Fruit fly (Drosophila melanogaster) whole organism, larva: ENCODE results near the gene CG16853.

ENCODE experiments used
- noc ChIP-seq: fragments of 200-800 bp; sonication (Bioruptor generic); optimal IDR thresholded peaks from 3 replicates; lab custom pipeline; 2019; ENCODE audit warnings: missing biosample characterization, mild to moderate bottlenecking, missing genetic modification characterization, moderate library complexity

The CG16853 gene

dm6 chr2L:13541968-13542367, at the start of gene CG16853:
Gene CG16853 (plus strand): TSS chr2L:13542268.
- TF ChIP-seq noc (tag; lab: Kevin White, UChicago): no peak

dm6 chr2L:13497915-13498314, 44.2 kb upstream of the CG16853 start:
- no peak for TF ChIP-seq noc (tag; lab: Kevin White, UChicago)

DNA sequence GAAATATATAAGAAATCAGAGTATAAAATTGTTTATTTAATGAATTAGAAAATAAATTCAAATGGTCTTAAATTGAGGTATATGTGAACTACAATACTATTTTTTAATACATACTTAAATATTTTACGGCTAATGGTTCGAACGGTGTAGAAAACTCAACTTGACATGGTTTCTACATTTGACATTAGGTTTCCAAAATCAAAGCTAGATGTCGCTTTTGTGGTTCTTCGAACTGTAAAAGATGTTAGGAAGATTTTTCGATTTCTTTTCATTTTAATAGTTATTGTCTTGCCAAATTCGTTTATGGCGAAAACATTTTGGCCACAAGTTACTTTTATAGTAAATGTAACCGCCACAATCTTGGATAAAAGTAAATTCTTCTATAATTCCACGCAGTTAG, 41.7 kb upstream of the CG16853 start:
- no peak for TF ChIP-seq noc (tag; lab: Kevin White, UChicago)

DNA sequence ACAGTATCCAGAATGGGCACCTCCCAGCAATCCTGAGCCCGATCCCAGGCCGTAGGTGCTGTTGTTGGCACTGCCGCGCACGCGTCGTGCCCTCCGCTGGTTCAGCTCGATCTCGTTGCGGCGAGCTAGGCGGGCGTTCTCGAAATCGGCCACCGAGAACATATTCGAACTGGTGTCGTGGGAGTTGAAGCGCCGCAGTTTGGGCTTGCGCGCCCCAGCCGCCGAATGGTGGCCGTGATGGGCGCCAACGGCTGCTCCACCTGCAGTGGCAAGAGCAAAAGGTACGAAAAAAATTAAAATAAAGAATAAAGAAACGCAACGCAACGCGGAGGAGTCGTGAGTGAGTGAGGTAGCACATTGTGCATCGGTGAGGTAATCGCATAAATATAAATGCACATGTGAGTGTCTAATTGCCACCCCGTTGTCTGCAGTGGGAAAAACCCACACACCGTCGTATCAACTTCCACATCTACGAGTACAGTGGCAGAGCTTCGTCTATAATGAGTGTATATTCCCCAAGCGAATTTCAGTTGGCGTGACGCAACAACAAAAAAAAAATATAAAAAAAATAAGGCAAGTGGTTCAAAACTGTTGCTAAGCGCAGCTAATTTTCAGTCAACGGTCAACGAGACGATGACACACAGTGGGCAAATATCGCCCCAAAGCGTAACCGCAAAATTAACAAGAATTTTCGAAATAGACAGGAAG, 32.4 kb upstream of the CG16853 start:
- no peak for TF ChIP-seq noc (tag; lab: Kevin White, UChicago)

DNA sequence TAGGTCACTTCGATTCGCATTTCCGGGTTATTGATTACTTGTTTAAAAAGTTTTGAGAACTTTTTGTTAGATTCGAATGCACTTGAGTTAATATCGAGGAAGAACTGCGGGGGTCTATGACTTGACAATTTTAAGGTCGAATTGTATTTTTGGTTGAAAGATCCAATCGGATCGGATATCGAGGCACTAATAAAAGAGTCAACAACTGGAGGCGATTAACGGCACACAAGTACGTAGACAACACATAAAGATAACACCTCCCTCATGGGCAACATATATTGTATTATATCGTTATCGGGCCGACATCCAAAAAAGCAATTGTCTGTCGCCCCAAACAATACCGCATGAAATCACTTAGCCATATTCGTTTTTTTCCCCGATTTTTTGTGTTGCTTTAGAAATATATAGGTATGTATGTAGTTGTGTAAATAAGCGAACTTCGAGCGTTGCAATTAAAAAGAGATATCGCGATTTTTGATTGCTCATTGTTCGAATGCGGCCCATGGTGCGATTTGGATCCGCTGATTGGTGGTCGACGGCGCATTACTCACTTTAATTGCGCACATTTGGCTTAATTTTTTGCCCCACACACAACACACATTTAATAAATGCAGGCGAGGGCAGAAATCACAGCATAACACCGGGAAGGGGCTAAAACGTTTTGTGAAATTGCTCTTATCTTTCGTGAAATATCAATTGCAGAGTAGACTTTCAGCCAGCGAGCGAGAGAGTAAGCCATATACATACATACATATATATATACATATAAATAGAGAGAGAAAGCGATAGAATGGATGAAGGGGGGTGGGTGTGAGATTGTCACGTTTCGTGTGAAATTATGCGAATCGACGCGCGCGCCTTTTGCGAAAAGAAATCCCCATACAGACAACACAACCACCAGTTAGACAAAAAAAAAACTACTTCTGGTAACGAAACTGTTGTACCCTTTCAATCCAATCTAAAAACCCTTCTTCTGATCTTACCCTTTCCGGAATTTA, 30.9 kb upstream of the CG16853 start:
- TF ChIP-seq noc (tag; lab: Kevin White, UChicago): peak; percentile 29

- TF ChIP-seq noc (tag; lab: Kevin White, UChicago): no peak
These were observed 29.7 kb upstream of the CG16853 start for dm6 chr2L:13512182-13513032.

DNA sequence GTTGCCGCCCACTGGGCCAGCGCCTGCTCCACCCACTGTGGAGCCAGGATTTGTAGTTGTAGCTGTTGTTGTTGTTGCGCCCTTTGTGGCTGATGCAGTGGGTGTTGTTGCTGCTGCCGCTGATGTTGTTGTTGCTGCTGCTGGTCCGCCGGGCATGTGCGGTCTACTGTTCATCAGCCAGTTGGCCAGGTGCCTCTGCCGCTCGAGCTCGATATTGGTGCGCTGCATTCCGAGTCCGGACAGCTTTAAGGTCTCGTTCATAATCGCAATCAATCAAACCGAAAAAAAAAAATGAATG, 29.1 kb upstream of the CG16853 start:
- no peak for TF ChIP-seq noc (tag; lab: Kevin White, UChicago)

DNA sequence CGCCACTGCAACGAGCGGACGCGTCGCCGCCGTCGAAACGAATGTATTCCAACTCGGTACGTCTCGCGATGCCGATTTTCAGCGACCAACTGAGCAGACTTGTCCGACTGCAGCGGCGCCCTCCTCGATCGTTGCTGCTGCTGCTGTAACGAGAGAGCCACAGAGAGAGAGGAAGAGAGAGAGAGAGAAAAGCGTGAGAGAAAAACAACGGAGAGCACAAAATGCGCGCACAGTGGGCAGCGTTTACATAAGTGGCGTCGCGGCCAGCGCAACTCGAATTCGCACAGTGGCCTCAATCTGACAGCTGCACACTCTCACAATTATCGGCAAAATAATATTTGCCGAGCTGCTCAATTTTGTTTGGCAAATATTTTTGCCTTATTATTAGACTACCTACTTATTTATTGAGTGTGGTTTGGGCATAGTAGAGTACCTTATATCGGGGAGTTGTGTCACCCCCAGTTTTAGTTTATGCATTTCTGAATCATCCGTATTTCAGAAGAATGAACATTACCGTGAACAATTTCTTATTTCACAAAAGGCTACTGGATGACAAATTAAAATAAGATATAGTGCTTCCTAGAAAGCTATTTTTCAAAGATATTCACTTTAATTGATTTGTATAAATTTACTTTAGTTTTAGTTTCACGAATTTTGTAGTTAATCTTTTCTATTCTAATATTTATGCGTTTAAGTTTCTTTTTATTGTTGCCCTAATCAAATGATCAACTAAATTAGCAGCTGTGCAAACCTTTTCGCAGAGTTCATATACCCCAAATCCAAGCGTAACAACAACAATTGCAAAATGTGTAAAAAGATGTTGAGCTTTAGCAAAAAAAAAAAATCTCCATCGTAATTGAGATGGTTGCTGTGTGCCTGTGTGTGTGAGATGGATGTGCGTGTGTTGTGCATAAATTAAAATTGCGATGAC, 28.5 kb upstream of the CG16853 start:
- TF ChIP-seq noc (tag; lab: Kevin White, UChicago): no peak

DNA sequence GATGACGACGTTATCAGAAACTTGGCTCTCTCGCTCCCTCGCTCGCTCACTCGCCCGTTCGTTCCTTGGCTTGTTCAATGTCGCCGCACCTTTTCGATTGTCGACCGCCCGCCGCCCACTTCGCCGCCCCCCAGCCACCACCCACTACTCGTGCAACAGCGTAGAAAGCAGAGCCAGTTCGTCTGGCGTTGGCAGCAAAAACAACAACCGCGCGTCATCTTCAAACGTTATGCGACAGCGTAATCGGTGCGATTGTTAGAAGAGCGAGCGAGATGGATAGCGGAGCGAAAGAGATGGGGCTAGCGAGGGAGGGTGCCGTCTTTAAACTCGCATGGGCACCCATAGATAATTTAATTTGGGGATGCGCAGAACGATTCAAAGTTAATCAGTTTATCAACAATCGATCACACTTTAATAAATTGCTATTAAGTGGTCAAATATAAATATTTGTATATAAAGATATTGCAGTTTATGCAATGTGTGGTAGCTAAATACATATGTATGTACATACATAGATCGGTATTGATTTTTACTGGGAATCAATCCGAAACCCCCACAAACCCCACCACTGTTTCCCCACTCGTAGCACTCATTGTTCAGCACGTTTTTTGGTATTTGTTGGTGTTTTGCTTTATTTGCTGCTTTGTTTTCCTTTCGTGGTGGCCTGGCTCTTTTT, 27.7 kb upstream of the CG16853 start:
- peak; percentile 92 for TF ChIP-seq noc (tag; lab: Kevin White, UChicago)

DNA sequence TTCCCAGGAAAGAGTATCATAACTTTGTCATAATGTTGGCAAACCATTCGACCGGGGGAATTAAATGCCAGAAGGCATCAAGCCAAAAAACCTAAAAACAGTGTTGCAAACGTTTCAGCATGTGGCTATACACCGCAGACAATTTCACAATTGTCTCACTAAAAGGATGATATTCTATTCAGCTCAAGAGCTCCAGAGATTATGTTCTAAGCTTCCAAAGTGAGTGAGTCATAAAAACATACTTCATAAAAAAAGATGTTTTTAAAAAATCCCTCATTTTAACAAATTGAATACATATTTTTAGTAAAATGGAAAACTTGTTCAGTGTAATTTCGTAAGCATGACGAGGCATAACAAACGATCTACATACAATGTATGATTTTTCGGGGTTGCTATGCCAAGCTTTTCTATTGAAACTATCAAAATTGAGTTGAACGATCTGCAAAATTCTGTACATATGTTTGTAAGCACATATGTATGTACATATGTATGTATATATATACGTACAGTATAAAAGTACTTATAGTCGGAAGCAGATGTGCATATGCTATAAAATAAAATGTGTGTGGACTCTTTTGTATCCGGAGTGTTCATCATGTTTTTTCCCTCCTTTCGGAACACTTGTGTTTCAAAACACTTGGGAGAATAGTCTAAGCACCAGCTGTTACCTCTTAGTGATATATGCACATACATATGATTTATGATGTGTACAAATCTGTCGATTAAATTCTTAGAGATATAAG, 27.0 kb upstream of the CG16853 start:
- no peak for TF ChIP-seq noc (tag; lab: Kevin White, UChicago)

DNA sequence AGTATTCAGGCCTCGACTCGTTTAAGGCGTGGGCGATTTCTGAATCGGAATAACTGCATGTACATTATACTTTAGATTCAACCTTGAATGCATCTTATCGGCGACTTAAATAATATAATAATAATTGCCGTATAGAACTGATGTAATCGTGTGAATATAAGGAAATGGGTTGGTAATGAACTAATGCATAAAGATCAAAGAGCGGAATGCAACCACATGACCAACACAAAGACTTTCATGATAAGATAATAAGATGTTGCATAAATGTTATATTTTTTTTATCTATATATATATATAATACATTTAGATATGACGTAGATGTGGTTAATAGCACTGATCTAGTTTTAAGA, 26.4 kb upstream of the CG16853 start:
- TF ChIP-seq noc (tag; lab: Kevin White, UChicago): no peak

- no peak for TF ChIP-seq noc (tag; lab: Kevin White, UChicago)
These were observed 20.3 kb upstream of the CG16853 start for dm6 chr2L:13521807-13522206.

DNA sequence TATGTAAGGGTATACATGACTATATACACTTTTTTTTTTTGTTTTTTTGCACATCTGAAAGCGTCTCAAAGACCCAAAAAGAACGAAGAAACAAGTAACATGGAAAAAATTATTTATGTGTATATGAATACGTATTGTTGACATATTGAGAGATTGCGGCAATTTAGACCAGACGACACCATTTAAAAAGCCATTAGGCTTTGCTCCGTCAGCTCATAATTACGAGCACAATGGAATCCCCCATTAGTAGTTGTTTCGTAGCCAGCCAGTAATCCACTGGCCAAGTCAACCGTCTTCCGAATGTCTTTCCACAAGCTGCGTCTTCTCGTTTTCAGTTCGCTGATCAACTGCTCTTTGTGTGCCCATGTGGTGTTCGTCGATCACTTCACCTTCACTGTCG, 14.5 kb upstream of the CG16853 start, which contains the start of gene CG33640:
TSS of gene CG33640 (plus strand) at position 301 of the 400 bp plus-strand sequence.
- no peak for TF ChIP-seq noc (tag; lab: Kevin White, UChicago)
